Worm (Caenorhabditis elegans) whole organism, L4 larva: ENCODE data around the gene srsx-34.

ENCODE experiments used
- F10B5.3 ChIP-seq: sonication (generic microtip); optimal IDR thresholded peaks from 2 replicates; lab custom pipeline; 2016; ENCODE audit warnings: mild to moderate bottlenecking, missing genetic modification characterization, missing compliant biosample characterization
- aly-2 ChIP-seq: sonication (generic microtip); optimal IDR thresholded peaks from 2 replicates; lab custom pipeline; 2018; ENCODE audit warnings: missing biosample characterization, missing genetic modification characterization
- cey-2 ChIP-seq: sonication (generic microtip); optimal IDR thresholded peaks from 3 replicates; lab custom pipeline; 2017; ENCODE audit warnings: missing genetic modification characterization, mild to moderate bottlenecking, missing compliant biosample characterization, antibody characterized with exemption, borderline replicate concordance; ENCODE audit not compliant: insufficient read depth
- hlh-30 ChIP-seq: sonication (generic microtip); optimal IDR thresholded peaks from 2 replicates; lab custom pipeline; 2017; ENCODE audit warnings: antibody characterized with exemption, mild to moderate bottlenecking, missing genetic modification characterization, missing compliant biosample characterization; ENCODE audit not compliant: insufficient read depth
- lin-38 ChIP-seq: fragments of 200-800 bp; sonication (Bioruptor generic); IDR thresholded peaks from 2 replicates; pipeline ENCODE4 v1.3.6; 2022; ENCODE audit warnings: missing genetic modification reagents, missing genetic modification characterization, missing compliant biosample characterization
- nhr-28 ChIP-seq: fragments of 150-350 bp; optimal IDR thresholded peaks from 2 replicates; lab custom pipeline; 2014; ENCODE audit warnings: missing biosample characterization, missing genetic modification characterization
- nhr-77 ChIP-seq: fragments of 150-350 bp; optimal IDR thresholded peaks from 2 replicates; lab custom pipeline; 2014; ENCODE audit warnings: missing biosample characterization, missing genetic modification characterization

- TF ChIP-seq aly-2 (tag; lab: Kevin White, UChicago): no peak
- no peak for TF ChIP-seq cey-2 (tag; lab: Kevin White, UChicago)
- no peak for TF ChIP-seq F10B5.3 (tag; lab: Kevin White, UChicago)
- TF ChIP-seq lin-38 (GFP tag; lab: Robert Waterston, UW): no peak
- no peak for TF ChIP-seq nhr-77
- no peak for TF ChIP-seq hlh-30 (tag; lab: Kevin White, UChicago)
- no peak for TF ChIP-seq nhr-28 (tag; lab: Kevin White, UChicago)
Measured at ce11 chrV:9053235-9053634, 17.4 kb downstream of the srsx-34 start.
